Fruit fly (Drosophila melanogaster): ENCODE results near the gene CG17258.
A peak's percentile ranks its signal among the peaks of the same experiment; 100 is the strongest.

The CG17258 gene

DNA sequence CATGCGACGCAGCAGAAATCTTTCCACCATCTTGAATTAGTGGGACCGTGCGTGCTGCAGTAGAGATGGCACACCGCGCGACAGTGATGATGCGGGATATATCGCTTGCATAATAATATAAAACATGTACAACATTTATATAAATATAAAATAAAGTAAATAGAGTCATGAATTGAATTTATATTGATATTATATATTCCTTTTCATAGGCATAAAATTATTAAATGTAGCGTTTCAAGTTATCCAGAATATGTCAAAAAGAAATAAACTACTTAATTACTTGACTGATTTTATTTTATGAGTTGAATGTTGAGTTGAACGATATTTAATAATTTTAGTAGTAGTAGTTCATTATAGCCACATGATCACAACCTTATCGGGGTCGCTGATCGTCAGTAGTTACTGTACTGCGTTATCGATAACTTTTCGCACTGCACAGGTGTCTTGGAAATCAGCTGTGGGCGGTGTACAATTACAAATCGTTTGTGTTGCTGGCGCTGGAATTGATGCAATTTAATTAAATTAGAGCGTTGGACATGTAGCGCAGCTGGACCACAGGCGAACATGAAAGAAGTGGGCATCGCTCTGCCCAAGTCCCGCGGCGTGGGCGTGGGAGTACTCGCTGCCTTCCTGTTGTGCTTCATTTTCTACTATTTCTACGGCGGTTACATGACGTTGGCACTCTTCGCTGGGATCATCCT, 47.3 kb downstream of the CG17258 start, which contains the start of the genes Chd1 and Bem46 (continued):
- TF ChIP-seq CG1529 (GFP tag; optimal IDR thresholded peaks at IDR 0.05): no peak
- peak; percentile 15 for TF ChIP-seq mirr (GFP tag; optimal IDR thresholded peaks at IDR 0.05)
- TF ChIP-seq CG10543 (GFP tag; optimal IDR thresholded peaks at IDR 0.05): peak; percentile 90
- peak; percentile 48 for TF ChIP-seq CG10274 (GFP tag; optimal IDR thresholded peaks at IDR 0.05)
- no peak for TF ChIP-seq Sox102F (GFP tag; optimal IDR thresholded peaks at IDR 0.05)
- peak; percentile 89 for TF ChIP-seq bcd (GFP tag; optimal IDR thresholded peaks at IDR 0.05)
- TF ChIP-seq CG8924 (tag; optimal IDR thresholded peaks at IDR 0.05): peak; percentile 88
- no peak for TF ChIP-seq ac (GFP tag; optimal IDR thresholded peaks at IDR 0.05)
- peak; percentile 53 for TF ChIP-seq ftz-f1 (GFP tag; optimal IDR thresholded peaks at IDR 0.05)
- TF ChIP-seq CG6813 (GFP tag; optimal IDR thresholded peaks at IDR 0.05): peak; percentile 60
- peak; percentile 18 for TF ChIP-seq Side (GFP tag; optimal IDR thresholded peaks at IDR 0.05)

- TF ChIP-seq CG7271 (tag; optimal IDR thresholded peaks at IDR 0.05) (no peak), CG16813 (GFP tag; IDR thresholded peaks at IDR 0.05; ENCODE audit: partially characterized antibody) (no peak), CG7928 (GFP tag; optimal IDR thresholded peaks at IDR 0.05) (no peak), yki (optimal IDR thresholded peaks at IDR 0.05) (no peak), Gsc (GFP tag; IDR thresholded peaks at IDR 0.05) (no peak), Pdp1 (GFP tag; optimal IDR thresholded peaks at IDR 0.05) (peak in 1 of 2 experiments; percentile 92), CG11695 (GFP tag; IDR thresholded peaks at IDR 0.05) (no peak)
Measured at dm6 chr2L:2986776-2987175, 48.4 kb downstream of the CG17258 start.
